Worm (Caenorhabditis elegans) whole organism, mixed stage, embryonic: ENCODE measurements around the gene cdt-2.

ENCODE experiments used
- M03D4.4 ChIP-seq: sonication (generic microtip); optimal IDR thresholded peaks from 2 replicates; lab custom pipeline; 2017; ENCODE audit warnings: mild to moderate bottlenecking, missing genetic modification characterization, missing compliant biosample characterization
- bed-3 ChIP-seq: fragments of 200-800 bp; sonication (Bioruptor generic); optimal IDR thresholded peaks from 3 replicates; lab custom pipeline; 2018; ENCODE audit warnings: mild to moderate bottlenecking, missing genetic modification characterization, moderate library complexity, missing compliant biosample characterization
- blmp-1 ChIP-seq: fragments of 150-350 bp; optimal IDR thresholded peaks from 2 replicates; lab custom pipeline; 2014; ENCODE audit warnings: missing biosample characterization, missing genetic modification characterization
- ceh-39 ChIP-seq: fragments of 150-350 bp; optimal IDR thresholded peaks from 2 replicates; lab custom pipeline; 2014; ENCODE audit warnings: missing biosample characterization, missing genetic modification characterization
- ceh-43 ChIP-seq: fragments of 200-800 bp; sonication (Bioruptor generic); optimal IDR thresholded peaks from 2 replicates; lab custom pipeline; 2018; ENCODE audit warnings: mild to moderate bottlenecking, missing genetic modification characterization, moderate library complexity, missing compliant biosample characterization
- ceh-83 ChIP-seq: fragments of 200-800 bp; sonication (Bioruptor generic); optimal IDR thresholded peaks from 2 replicates; lab custom pipeline; 2018; ENCODE audit warnings: mild to moderate bottlenecking, missing genetic modification characterization, missing compliant biosample characterization
- ces-1 ChIP-seq: fragments of 150-350 bp; optimal IDR thresholded peaks from 2 replicates; lab custom pipeline; 2014; ENCODE audit warnings: missing biosample characterization, missing genetic modification reagents, missing genetic modification characterization
- cnd-1 ChIP-seq: fragments of 200-800 bp; sonication (Bioruptor generic); optimal IDR thresholded peaks from 2 replicates; lab custom pipeline; 2018; ENCODE audit warnings: mild to moderate bottlenecking, missing genetic modification characterization, missing compliant biosample characterization
- drap-1 ChIP-seq: fragments of 200-800 bp; sonication (Bioruptor generic); optimal IDR thresholded peaks from 3 replicates; lab custom pipeline; 2018; ENCODE audit warnings: mild to moderate bottlenecking, missing genetic modification characterization, missing compliant biosample characterization
- elt-1 ChIP-seq: sonication (generic microtip); optimal IDR thresholded peaks from 2 replicates; lab custom pipeline; 2017; ENCODE audit warnings: missing genetic modification characterization, mild to moderate bottlenecking, missing compliant biosample characterization, antibody characterized with exemption, moderate library complexity, borderline replicate concordance; ENCODE audit not compliant: insufficient read depth
- elt-3 ChIP-seq: fragments of 150-350 bp; optimal IDR thresholded peaks from 2 replicates; lab custom pipeline; 2014; ENCODE audit warnings: missing biosample characterization, missing genetic modification characterization
- flh-1 ChIP-seq: fragments of 200-800 bp; sonication (Bioruptor generic); optimal IDR thresholded peaks from 2 replicates; lab custom pipeline; 2018; ENCODE audit warnings: mild to moderate bottlenecking, missing genetic modification characterization, moderate library complexity, missing compliant biosample characterization
- ham-2 ChIP-seq: fragments of 200-800 bp; sonication (Bioruptor generic); optimal IDR thresholded peaks from 2 replicates; lab custom pipeline; 2018; ENCODE audit warnings: mild to moderate bottlenecking, missing genetic modification characterization, missing compliant biosample characterization
- lin-13 ChIP-seq: fragments of 150-350 bp; optimal IDR thresholded peaks from 2 replicates; lab custom pipeline; 2014; ENCODE audit warnings: missing biosample characterization, missing genetic modification characterization
- lin-32 ChIP-seq: fragments of 200-800 bp; sonication (Bioruptor generic); optimal IDR thresholded peaks from 2 replicates; lab custom pipeline; 2018; ENCODE audit warnings: mild to moderate bottlenecking, missing genetic modification characterization, missing compliant biosample characterization
- lsy-2 ChIP-seq: fragments of 150-350 bp; optimal IDR thresholded peaks from 2 replicates; lab custom pipeline; 2014; ENCODE audit warnings: missing biosample characterization, missing genetic modification characterization
- mab-5 ChIP-seq: fragments of 150-350 bp; optimal IDR thresholded peaks from 2 replicates; lab custom pipeline; 2014; ENCODE audit warnings: missing biosample characterization, missing genetic modification characterization
- mep-1 ChIP-seq: fragments of 150-350 bp; optimal IDR thresholded peaks from 2 replicates; lab custom pipeline; 2017; ENCODE audit warnings: missing biosample characterization, missing genetic modification reagents, missing genetic modification characterization, inconsistent platforms
- mls-2 ChIP-seq: sonication (generic microtip); optimal IDR thresholded peaks from 2 replicates; lab custom pipeline; 2016; ENCODE audit warnings: mild to moderate bottlenecking, missing genetic modification characterization, moderate library complexity, missing compliant biosample characterization
- nhr-12 ChIP-seq: fragments of 150-350 bp; optimal IDR thresholded peaks from 2 replicates; lab custom pipeline; 2014; ENCODE audit warnings: missing biosample characterization, missing genetic modification characterization
- nhr-2 ChIP-seq: fragments of 150-350 bp; optimal IDR thresholded peaks from 2 replicates; lab custom pipeline; 2014; ENCODE audit warnings: missing biosample characterization, missing genetic modification characterization
- nhr-237 ChIP-seq: fragments of 150-350 bp; optimal IDR thresholded peaks from 2 replicates; lab custom pipeline; 2014; ENCODE audit warnings: missing biosample characterization, missing genetic modification characterization
- nhr-28 ChIP-seq: fragments of 150-350 bp; optimal IDR thresholded peaks from 2 replicates; lab custom pipeline; 2014; ENCODE audit warnings: missing biosample characterization, missing genetic modification characterization
- nhr-76 ChIP-seq: sonication (generic microtip); optimal IDR thresholded peaks from 2 replicates; lab custom pipeline; 2017; ENCODE audit warnings: missing biosample characterization, missing genetic modification characterization
- snpc-4 ChIP-seq: fragments of 150-350 bp; optimal IDR thresholded peaks from 2 replicates; lab custom pipeline; 2014; ENCODE audit warnings: missing biosample characterization, missing genetic modification characterization
- sptf-1 ChIP-seq: sonication (generic microtip); optimal IDR thresholded peaks from 2 replicates; lab custom pipeline; 2017; ENCODE audit warnings: mild to moderate bottlenecking, missing genetic modification characterization, moderate library complexity, missing compliant biosample characterization
- unc-120 ChIP-seq: sonication (generic microtip); optimal IDR thresholded peaks from 2 replicates; lab custom pipeline; 2017; ENCODE audit warnings: missing genetic modification characterization, missing compliant biosample characterization; ENCODE audit not compliant: poor library complexity, severe bottlenecking
- zip-8 ChIP-seq: fragments of 150-350 bp; optimal IDR thresholded peaks from 2 replicates; lab custom pipeline; 2014; ENCODE audit warnings: missing biosample characterization, missing genetic modification characterization

Gene cdt-2

ce11 chrV:14991489-14991888, 563 bp upstream of the cdt-2 start:
- TF ChIP-seq nhr-76 (no peak), elt-3 (tag; lab: Kevin White, UChicago) (no peak), lin-13 (tag; lab: Kevin White, UChicago) (no peak), bed-3 (GFP tag; lab: Kevin White, UChicago) (no peak), blmp-1 (tag; lab: Kevin White, UChicago) (no peak), ces-1 (GFP tag; lab: Kevin White, UChicago) (no peak), M03D4.4 (tag; lab: Kevin White, UChicago) (no peak), ceh-43 (GFP tag; lab: Kevin White, UChicago) (no peak), ceh-83 (GFP tag; lab: Kevin White, UChicago) (no peak), mls-2 (no peak), zip-8 (tag; lab: Kevin White, UChicago) (no peak), mep-1 (tag; lab: Kevin White, UChicago) (no peak), cnd-1 (tag; lab: Kevin White, UChicago) (no peak)

DNA sequence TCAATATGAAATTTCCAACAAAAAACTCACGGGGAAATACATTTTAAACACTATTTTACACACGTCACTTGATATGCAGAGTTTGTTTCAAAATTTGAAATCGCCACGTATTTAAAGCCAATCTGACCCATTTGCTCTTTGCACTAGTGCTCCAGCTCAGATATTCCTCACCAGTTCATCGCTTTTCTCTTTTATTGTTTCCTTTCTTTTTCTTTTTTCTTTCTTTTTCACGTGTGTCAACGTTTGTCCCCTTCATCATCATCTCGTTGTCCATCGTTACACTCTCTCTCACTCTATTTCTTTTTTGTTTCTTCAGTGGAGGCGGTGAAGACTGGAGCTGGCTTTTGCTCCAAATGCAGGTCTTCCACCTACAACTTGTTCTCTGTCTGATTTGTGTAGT, 6.3 kb downstream of the cdt-2 start, which contains the start of gene F02D8.4:
F02D8.4 (plus strand) TSS at position 301 of the 400 bp plus-strand sequence.
- TF ChIP-seq unc-120 (tag; lab: Kevin White, UChicago) (no peak), M03D4.4 (tag; lab: Kevin White, UChicago) (no peak), mep-1 (tag; lab: Kevin White, UChicago) (no peak), drap-1 (GFP tag; lab: Kevin White, UChicago) (no peak), lin-32 (GFP tag; lab: Kevin White, UChicago) (no peak), lsy-2 (tag; lab: Kevin White, UChicago) (no peak), ceh-43 (GFP tag; lab: Kevin White, UChicago) (no peak), ces-1 (GFP tag; lab: Kevin White, UChicago) (no peak), lin-13 (tag; lab: Kevin White, UChicago) (no peak), blmp-1 (tag; lab: Kevin White, UChicago) (no peak)
- TF ChIP-seq, all 35 proteins: peak for 0

DNA sequence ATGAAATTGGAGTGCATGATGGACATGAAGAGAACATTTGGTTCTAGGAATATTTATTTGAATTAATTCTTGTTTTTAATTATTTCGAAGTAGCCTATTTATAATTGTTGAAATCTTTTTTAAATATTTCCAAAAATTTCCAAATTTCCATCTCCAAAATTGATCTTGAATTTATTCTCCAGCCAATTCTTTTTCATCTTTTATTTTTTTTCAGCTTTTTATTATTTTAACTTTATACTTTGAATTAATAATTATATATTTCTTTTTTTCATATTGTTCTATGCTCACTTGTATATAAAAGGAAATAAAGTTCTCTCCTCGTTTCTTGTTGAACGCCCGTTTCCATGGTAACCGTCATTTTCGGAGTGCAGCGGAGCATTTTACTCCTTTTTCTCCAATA, 11.0 kb downstream of the cdt-2 start, which contains the start of gene xbx-1:
xbx-1 (plus strand) TSS at position 301 of the 400 bp plus-strand sequence.
- TF ChIP-seq elt-3 (tag; lab: Kevin White, UChicago) = no peak
- no peak for TF ChIP-seq drap-1 (GFP tag; lab: Kevin White, UChicago)
- TF ChIP-seq mls-2 = no peak
- no peak for TF ChIP-seq sptf-1 (tag; lab: Kevin White, UChicago)
- no peak for TF ChIP-seq nhr-2 (tag; lab: Kevin White, UChicago)
- TF ChIP-seq ceh-83 (GFP tag; lab: Kevin White, UChicago) = no peak
- no peak for TF ChIP-seq nhr-28 (tag; lab: Kevin White, UChicago)
- no peak for TF ChIP-seq ceh-39

DNA sequence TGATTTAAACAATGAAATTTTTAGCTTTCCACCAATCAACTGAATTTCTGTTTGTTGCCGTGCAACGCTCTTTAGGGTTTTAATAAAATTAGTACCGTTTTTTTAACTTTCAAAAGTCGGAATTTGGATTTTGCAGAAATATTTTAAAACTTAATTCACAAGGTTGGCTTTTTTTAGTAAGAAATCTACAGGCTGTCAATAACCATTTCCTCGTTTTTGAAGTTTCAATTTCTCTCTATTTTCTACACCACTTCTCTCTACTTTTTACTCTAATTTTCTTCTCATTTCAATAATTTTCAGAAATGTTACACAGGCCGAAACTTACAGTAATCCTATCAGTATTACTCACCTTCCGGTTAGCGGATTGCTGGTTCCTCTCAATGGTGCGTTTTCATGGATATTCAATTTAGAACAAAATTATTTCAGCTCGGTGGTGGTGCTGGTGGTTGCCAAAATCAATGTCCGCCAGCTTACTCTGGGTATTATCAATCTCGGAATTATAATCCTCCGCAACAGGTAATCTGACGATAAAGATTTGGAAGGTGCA, 12.6 kb downstream of the cdt-2 start, which contains the start of the genes grd-12 and F02D8.1:
grd-12 (plus strand) TSS at position 301 of the 547 bp plus-strand sequence.
F02D8.1 (minus strand) TSS at position 497 of the 547 bp plus-strand sequence.
- TF ChIP-seq zip-8 (tag; lab: Kevin White, UChicago) (no peak), mab-5 (tag; lab: Kevin White, UChicago) (no peak), nhr-12 (no peak), drap-1 (GFP tag; lab: Kevin White, UChicago) (no peak), ces-1 (GFP tag; lab: Kevin White, UChicago) (no peak)

DNA sequence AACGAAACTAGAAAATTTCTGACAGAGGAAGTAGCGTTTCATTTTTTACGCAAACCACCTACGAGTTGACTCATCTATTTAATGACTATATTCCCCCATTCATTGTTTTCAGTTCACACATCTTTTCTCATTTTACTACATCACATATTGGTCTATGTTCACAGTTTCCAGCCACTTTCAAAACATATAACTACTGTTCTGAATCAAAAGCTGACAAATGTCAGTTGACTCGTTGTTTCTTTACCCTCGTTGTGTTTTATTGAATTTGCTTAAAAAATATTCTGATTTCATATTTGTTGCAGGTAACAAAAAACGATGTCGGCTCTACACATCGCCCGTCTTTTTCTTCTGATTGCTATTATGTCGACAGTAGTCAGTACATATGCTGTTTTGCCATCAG, 19.8 kb downstream of the cdt-2 start, which contains the start of gene nlp-59:
nlp-59 (plus strand) TSS at position 301 of the 400 bp plus-strand sequence.
- TF ChIP-seq zip-8 (tag; lab: Kevin White, UChicago) (no peak), M03D4.4 (tag; lab: Kevin White, UChicago) (no peak), ces-1 (GFP tag; lab: Kevin White, UChicago) (no peak), bed-3 (GFP tag; lab: Kevin White, UChicago) (no peak), mls-2 (no peak), nhr-237 (tag; lab: Kevin White, UChicago) (no peak), ham-2 (GFP tag; lab: Kevin White, UChicago) (no peak), blmp-1 (tag; lab: Kevin White, UChicago) (no peak), drap-1 (GFP tag; lab: Kevin White, UChicago) (no peak), ceh-83 (GFP tag; lab: Kevin White, UChicago) (no peak), lin-13 (tag; lab: Kevin White, UChicago) (no peak), nhr-12 (no peak), snpc-4 (no peak), elt-1 (tag; lab: Kevin White, UChicago) (no peak), flh-1 (no peak)
